Fruit fly (Drosophila melanogaster): Measurements from ENCODE around the gene plh.

Gene plh

DNA sequence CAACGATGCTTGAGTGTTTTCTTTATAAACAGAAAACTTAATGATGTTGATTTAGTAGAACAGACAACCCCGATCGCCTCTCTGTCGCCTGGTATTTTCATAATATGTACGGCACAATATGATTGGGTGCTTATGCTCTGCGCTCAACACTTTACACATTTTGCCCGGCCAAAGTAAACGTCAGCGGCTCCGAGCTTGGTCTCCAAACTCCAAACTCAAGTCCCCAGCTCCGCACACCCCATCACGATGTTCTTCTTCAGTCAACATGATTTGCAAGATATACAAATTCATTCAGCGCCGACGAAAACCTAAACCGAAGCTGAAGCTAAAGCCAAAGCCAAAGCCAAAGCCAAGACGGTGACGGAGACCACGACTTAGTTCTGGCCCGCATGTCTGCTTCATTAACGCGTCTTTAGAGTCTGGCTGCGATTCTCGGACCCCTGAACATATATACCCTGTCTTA lies 35.5 kb downstream of the plh start (continued):
- TF ChIP-seq CG3847 (GFP tag; IDR thresholded peaks at IDR 0.05) (no peak), CG6175 (GFP tag; IDR thresholded peaks at IDR 0.05) (no peak), aop (GFP tag; IDR thresholded peaks at IDR 0.05) (no peak), CG13894 (tag; optimal IDR thresholded peaks at IDR 0.05) (peak; percentile 88), sim (GFP tag; IDR thresholded peaks at IDR 0.05) (0 out of 2 replicates have a peak, but pooled peaks have one; percentile 26), mirr (GFP tag; optimal IDR thresholded peaks at IDR 0.05) (peak; percentile 76), klu (GFP tag; IDR thresholded peaks at IDR 0.05) (no peak), CG32532 (GFP tag; IDR thresholded peaks at IDR 0.05) (no peak), Kr (GFP tag; optimal IDR thresholded peaks at IDR 0.05) (peak; percentile 68), CG10431 (GFP tag; optimal IDR thresholded peaks at IDR 0.05) (peak; percentile 65), slou (GFP tag; optimal IDR thresholded peaks at IDR 0.05) (no peak), Camta (GFP tag; optimal IDR thresholded peaks at IDR 0.05) (no peak), dysf (GFP tag; IDR thresholded peaks at IDR 0.05) (peak; percentile 38; the same call in 1 of the 3 replicates), Sry-β (GFP tag; optimal IDR thresholded peaks at IDR 0.05) (no peak), wdn (GFP tag; IDR thresholded peaks at IDR 0.05) (no peak), CG4617 (GFP tag; optimal IDR thresholded peaks at IDR 0.05; ENCODE audit: borderline replicate concordance) (no peak), hbn (GFP tag; IDR thresholded peaks at IDR 0.05; ENCODE audit: partially characterized antibody) (no peak), CG9817 (tag; optimal IDR thresholded peaks at IDR 0.05) (no peak), CG33213 (GFP tag; optimal IDR thresholded peaks at IDR 0.05) (no peak), Oli (tag; optimal IDR thresholded peaks at IDR 0.05) (no peak), CG7745 (tag; optimal IDR thresholded peaks at IDR 0.05) (no peak), Chrac-16 (GFP tag; optimal IDR thresholded peaks at IDR 0.05) (no peak), Usf (GFP tag; optimal IDR thresholded peaks at IDR 0.05) (no peak), CG3838 (GFP tag; optimal IDR thresholded peaks at IDR 0.05) (no peak), CG11398 (GFP tag; optimal IDR thresholded peaks at IDR 0.05) (no peak), unc-4 (GFP tag; IDR thresholded peaks at IDR 0.05; ENCODE audit: partially characterized antibody) (no peak), trh (GFP tag; optimal IDR thresholded peaks at IDR 0.05) (no peak), toy (GFP tag; IDR thresholded peaks at IDR 0.05) (no peak), grn (GFP tag; optimal IDR thresholded peaks at IDR 0.05) (no peak), grau (tag; optimal IDR thresholded peaks at IDR 0.05) (no peak), sens (GFP tag) (peak; percentile 32), CG31365 (tag; optimal IDR thresholded peaks at IDR 0.05) (peak; percentile 43), lab (GFP tag; optimal IDR thresholded peaks at IDR 0.05) (peak; percentile 64), CG8924 (tag; optimal IDR thresholded peaks at IDR 0.05) (no peak), CG7271 (tag; optimal IDR thresholded peaks at IDR 0.05) (no peak), CG13296 (GFP tag; optimal IDR thresholded peaks at IDR 0.05) (peak; percentile 17), CG12219 (GFP tag; optimal IDR thresholded peaks at IDR 0.05) (peak; percentile 14), croc (GFP tag; conservative IDR thresholded peaks at IDR 0.05) (no peak; the same call in 1 of the 3 replicates), Dll (GFP tag; IDR thresholded peaks at IDR 0.05; ENCODE audit: partially characterized antibody) (no peak), tup (GFP tag; optimal IDR thresholded peaks at IDR 0.05) (no peak), pnt (GFP tag; optimal IDR thresholded peaks at IDR 0.05) (no peak), CG32767 (GFP tag; IDR thresholded peaks at IDR 0.05) (0 out of 2 replicates have a peak, but pooled peaks have one; percentile 29), CG11456 (GFP tag; IDR thresholded peaks at IDR 0.05) (0 out of 3 replicates have a peak, but pooled peaks have one; percentile 19), Doc3 (GFP tag; IDR thresholded peaks at IDR 0.05; ENCODE audit: partially characterized antibody) (no peak), CG6689 (GFP tag; IDR thresholded peaks at IDR 0.05) (0 out of 2 replicates have a peak, but pooled peaks have one; percentile 13), CG14014 (GFP tag; IDR thresholded peaks at IDR 0.05) (peak; percentile 29; the same call in 1 of the 2 replicates), dimm (GFP tag; IDR thresholded peaks at IDR 0.05) (no peak), dati (GFP tag; IDR thresholded peaks at IDR 0.05) (no peak), CG3995 (GFP tag; optimal IDR thresholded peaks at IDR 0.05) (no peak), CG10543 (GFP tag; optimal IDR thresholded peaks at IDR 0.05) (peak; percentile 82), CG30403 (GFP tag; optimal IDR thresholded peaks at IDR 0.05) (no peak)
